Fruit fly (Drosophila melanogaster) S2 (cell line): ENCODE results near the gene CG43844.

Experiments used
- CG8478 ChIP-seq: fragments of >200 bp; optimal IDR thresholded peaks from 2 replicates; lab custom pipeline; 2018
- CTCF ChIP-seq, 2 experiments: fragments of >200 bp; optimal IDR thresholded peaks; 2 replicates each; lab custom pipeline; 2018

DNA sequence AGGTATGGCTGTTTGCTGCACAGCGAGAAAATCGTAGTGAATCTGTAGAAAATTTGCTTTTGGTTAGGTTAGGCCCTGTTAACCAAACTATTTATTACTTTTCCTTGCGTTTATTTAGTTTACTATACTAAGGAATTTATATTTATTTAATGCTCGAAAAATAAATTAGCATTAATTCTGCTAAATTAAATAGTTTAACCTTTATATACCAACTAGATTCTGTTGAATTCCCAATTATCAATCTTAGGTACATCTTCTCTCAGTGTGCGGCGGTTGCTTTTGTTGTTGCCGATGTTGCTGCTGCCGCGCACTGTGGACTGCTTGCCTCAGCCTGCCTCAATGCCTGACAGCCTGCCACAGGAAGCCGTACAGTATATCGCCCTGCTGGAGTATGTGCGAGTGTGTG, 9.8 kb downstream of the CG43844 start:
- no peak for TF ChIP-seq CG8478
- no peak for TF ChIP-seq CTCF (optimal IDR thresholded peaks at IDR 0.05; lab: Kevin White, UChicago)
